Worm (Caenorhabditis elegans): Measurements from ENCODE around the gene Y38H6C.4.
"Not testable (repeated sequence)": the region's sequence is repeated elsewhere in the genome, so short reads cannot be mapped to it uniquely, and the experiment has no call there.

Gene Y38H6C.4

ce11 chrV:20504997-20505396 lies at the start of gene Y38H6C.4:
TSS of gene Y38H6C.4 (minus strand) at chrV:20505097.
- TF ChIP-seq unc-62 (GFP tag; optimal IDR thresholded peaks at IDR 0.05): no peak

ce11 chrV:20552971-20553370 lies 48.1 kb upstream of the Y38H6C.4 start, which contains the start of gene vmo-1:
TSS of gene vmo-1 (minus strand) at chrV:20553071.
- TF ChIP-seq unc-62 (GFP tag; optimal IDR thresholded peaks at IDR 0.05): no peak

- no peak for TF ChIP-seq unc-62 (GFP tag; optimal IDR thresholded peaks at IDR 0.05)
Measured at ce11 chrV:20551096-20551495, 46.2 kb upstream of the Y38H6C.4 start, which contains the start of gene Y38H6C.20. TSS of gene Y38H6C.20 (minus strand) at chrV:20551196.

ce11 chrV:20547048-20547447 lies 42.2 kb upstream of the Y38H6C.4 start, which contains the start of gene Y38H6C.18:
TSS of gene Y38H6C.18 (minus strand) at chrV:20547148.
- TF ChIP-seq unc-62 (GFP tag; optimal IDR thresholded peaks at IDR 0.05): no peak

ce11 chrV:20545742-20546141 lies 40.8 kb upstream of the Y38H6C.4 start:
- no peak for TF ChIP-seq unc-62 (GFP tag; optimal IDR thresholded peaks at IDR 0.05)

- no peak for TF ChIP-seq unc-62 (GFP tag; optimal IDR thresholded peaks at IDR 0.05)
Measured at ce11 chrV:20544610-20545009, 39.7 kb upstream of the Y38H6C.4 start.

ce11 chrV:20544092-20544491 lies 39.2 kb upstream of the Y38H6C.4 start, which contains the start of gene slc-36.3:
TSS of gene slc-36.3 (minus strand) at chrV:20544192.
- TF ChIP-seq unc-62 (GFP tag; optimal IDR thresholded peaks at IDR 0.05): no peak

- no peak for TF ChIP-seq unc-62 (GFP tag; optimal IDR thresholded peaks at IDR 0.05)
Measured at ce11 chrV:20539055-20539454, 34.2 kb upstream of the Y38H6C.4 start, which contains the start of gene Y38H6C.16. TSS of gene Y38H6C.16 (minus strand) at chrV:20539347.

ce11 chrV:20536208-20536607 lies 31.3 kb upstream of the Y38H6C.4 start, which contains the start of gene Y38H6C.15:
TSS of gene Y38H6C.15 (minus strand) at chrV:20536308.
- no peak for TF ChIP-seq unc-62 (GFP tag; optimal IDR thresholded peaks at IDR 0.05)

ce11 chrV:20534072-20534471 lies 29.2 kb upstream of the Y38H6C.4 start, which contains the start of gene famh-161:
TSS of gene famh-161 (minus strand) at chrV:20534172.
- TF ChIP-seq unc-62 (GFP tag; optimal IDR thresholded peaks at IDR 0.05): no peak

- no peak for TF ChIP-seq unc-62 (GFP tag; optimal IDR thresholded peaks at IDR 0.05)
Measured at ce11 chrV:20527493-20527892, 22.6 kb upstream of the Y38H6C.4 start, which contains the start of gene Y38H6C.13. TSS of gene Y38H6C.13 (plus strand) at chrV:20527793.

ce11 chrV:20525816-20526459 lies 21.0 kb upstream of the Y38H6C.4 start, which contains the start of the genes srh-166 and Y38H6C.24:
TSS of gene srh-166 (minus strand) at chrV:20525866.
TSS of gene Y38H6C.24 (plus strand) at chrV:20526435.
- no peak for TF ChIP-seq unc-62 (GFP tag; optimal IDR thresholded peaks at IDR 0.05)

- TF ChIP-seq unc-62 (GFP tag; optimal IDR thresholded peaks at IDR 0.05): no peak
Measured at ce11 chrV:20522219-20522618, 17.3 kb upstream of the Y38H6C.4 start, which contains the start of the genes Y38H6C.9 and fbxa-150. TSS of gene Y38H6C.9 (minus strand) at chrV:20522270. TSS of gene fbxa-150 (plus strand) at chrV:20522598.

- TF ChIP-seq unc-62 (GFP tag; optimal IDR thresholded peaks at IDR 0.05): no peak
Measured at ce11 chrV:20518927-20519326, 14.0 kb upstream of the Y38H6C.4 start, which contains the start of gene Y38H6C.25. TSS of gene Y38H6C.25 (plus strand) at chrV:20519227.

- no peak for TF ChIP-seq unc-62 (GFP tag; optimal IDR thresholded peaks at IDR 0.05)
Measured at ce11 chrV:20517005-20517404, 12.1 kb upstream of the Y38H6C.4 start.

- TF ChIP-seq unc-62 (GFP tag; optimal IDR thresholded peaks at IDR 0.05): no peak
Measured at ce11 chrV:20514483-20514882, 9.6 kb upstream of the Y38H6C.4 start.

ce11 chrV:20513661-20514060 lies 8.8 kb upstream of the Y38H6C.4 start, which contains the start of gene Y38H6C.8:
TSS of gene Y38H6C.8 (plus strand) at chrV:20513961.
- not testable (repeated sequence) for TF ChIP-seq unc-62 (GFP tag; optimal IDR thresholded peaks at IDR 0.05)
